Fruit fly (Drosophila melanogaster) whole organism: ENCODE results near the gene Membrin.

Source experiments
- CG8478 ChIP-seq: fragments of >200 bp; optimal IDR thresholded peaks from 2 replicates; lab custom pipeline; 2018; ENCODE audit warnings: inconsistent platforms
- EcR ChIP-seq, 2 experiments: fragments of >200 bp; optimal IDR thresholded peaks; 2 replicates each; lab custom pipeline; 2017; ENCODE audit warnings: missing biosample characterization in 2 of 2, missing genetic modification characterization in 2 of 2, missing genetic modification reagents in 2 of 2
- pan ChIP-seq: fragments of >200 bp; optimal IDR thresholded peaks from 2 replicates; lab custom pipeline; 2017
- psq ChIP-seq: fragments of >200 bp; optimal IDR thresholded peaks from 2 replicates; lab custom pipeline; 2017
- usp ChIP-seq: fragments of >200 bp; optimal IDR thresholded peaks from 2 replicates; lab custom pipeline; 2017; ENCODE audit warnings: missing biosample characterization, missing genetic modification characterization, mixed read lengths

DNA sequence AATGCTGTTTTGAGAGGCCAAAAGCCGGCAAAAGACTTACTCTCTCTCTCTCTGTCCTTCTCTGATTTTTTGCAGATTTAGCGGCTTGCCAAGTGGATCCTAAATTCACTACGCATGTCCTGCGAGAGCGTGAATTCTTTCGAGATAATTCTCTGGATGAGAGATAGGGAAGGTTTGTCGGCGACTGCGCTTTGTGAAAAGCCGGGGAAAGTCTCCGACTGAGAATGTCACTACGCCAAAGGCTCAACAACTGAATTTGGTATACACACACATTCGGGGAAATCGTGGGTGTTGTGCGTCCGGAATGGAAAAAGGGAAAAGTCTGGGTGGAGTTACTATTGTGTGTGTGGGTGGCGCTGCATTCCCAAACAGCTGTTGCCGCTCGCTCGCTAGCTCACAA, 36.8 kb upstream of the Membrin start:
- no peak for TF ChIP-seq pan (lab: Kevin White, UChicago)
- no peak for TF ChIP-seq EcR (GFP tag; optimal IDR thresholded peaks at IDR 0.05; lab: Kevin White, UChicago)
- TF ChIP-seq CG8478 = no peak
- no peak for TF ChIP-seq psq
- no peak for TF ChIP-seq usp (GFP tag; lab: Kevin White, UChicago)
